Worm (Caenorhabditis elegans): ENCODE measurements around the gene C44H4.6.

Gene C44H4.6

ce11 chrX:14589051-14589736, 10.0 kb downstream of the C44H4.6 start, which contains the start of the genes C44H4.4 and tap-1:
C44H4.4 (minus strand) TSS chrX:14589101.
tap-1 (plus strand) TSS chrX:14589624.
- no peak for TF ChIP-seq W03F9.2 (tag; optimal IDR thresholded peaks at IDR 0.05)
- no peak for TF ChIP-seq dao-5 (tag; optimal IDR thresholded peaks at IDR 0.05)
- TF ChIP-seq him-1 (tag; optimal IDR thresholded peaks at IDR 0.05), result no peak

ce11 chrX:14584335-14584734, 14.8 kb downstream of the C44H4.6 start:
- TF ChIP-seq dao-5 (tag; optimal IDR thresholded peaks at IDR 0.05) (no peak), him-1 (tag; optimal IDR thresholded peaks at IDR 0.05) (no peak), W03F9.2 (tag; optimal IDR thresholded peaks at IDR 0.05) (no peak)

- TF ChIP-seq dao-5 (tag; optimal IDR thresholded peaks at IDR 0.05), result no peak
- no peak for TF ChIP-seq him-1 (tag; optimal IDR thresholded peaks at IDR 0.05)
- no peak for TF ChIP-seq W03F9.2 (tag; optimal IDR thresholded peaks at IDR 0.05)
These were observed 17.7 kb downstream of the C44H4.6 start, which contains the start of gene sym-1 for ce11 chrX:14581429-14581828. sym-1 (plus strand) TSS chrX:14581622.

- TF ChIP-seq him-1 (tag; optimal IDR thresholded peaks at IDR 0.05), result no peak
- no peak for TF ChIP-seq W03F9.2 (tag; optimal IDR thresholded peaks at IDR 0.05)
- TF ChIP-seq dao-5 (tag; optimal IDR thresholded peaks at IDR 0.05), result no peak
These were observed 18.3 kb downstream of the C44H4.6 start for ce11 chrX:14580853-14581252.

- TF ChIP-seq W03F9.2 (tag; optimal IDR thresholded peaks at IDR 0.05) (no peak), him-1 (tag; optimal IDR thresholded peaks at IDR 0.05) (no peak), dao-5 (tag; optimal IDR thresholded peaks at IDR 0.05) (no peak)
These were observed 21.5 kb downstream of the C44H4.6 start, which contains the start of gene let-4 for ce11 chrX:14577579-14578127. let-4 (plus strand) TSS chrX:14577935.

ce11 chrX:14575920-14576319, 23.2 kb downstream of the C44H4.6 start:
- no peak for TF ChIP-seq W03F9.2 (tag; optimal IDR thresholded peaks at IDR 0.05)
- no peak for TF ChIP-seq him-1 (tag; optimal IDR thresholded peaks at IDR 0.05)
- no peak for TF ChIP-seq dao-5 (tag; optimal IDR thresholded peaks at IDR 0.05)

- no peak for TF ChIP-seq dao-5 (tag; optimal IDR thresholded peaks at IDR 0.05)
- TF ChIP-seq him-1 (tag; optimal IDR thresholded peaks at IDR 0.05), result no peak
- TF ChIP-seq W03F9.2 (tag; optimal IDR thresholded peaks at IDR 0.05), result no peak
These were observed 26.7 kb downstream of the C44H4.6 start, which contains the start of gene lron-1 for ce11 chrX:14572419-14572818. lron-1 (plus strand) TSS chrX:14572719.

ce11 chrX:14571277-14571676, 27.9 kb downstream of the C44H4.6 start:
- TF ChIP-seq dao-5 (tag; optimal IDR thresholded peaks at IDR 0.05) (no peak), him-1 (tag; optimal IDR thresholded peaks at IDR 0.05) (no peak)

ce11 chrX:14568258-14568763, 30.8 kb downstream of the C44H4.6 start:
- no peak for TF ChIP-seq him-1 (tag; optimal IDR thresholded peaks at IDR 0.05)
- TF ChIP-seq W03F9.2 (tag; optimal IDR thresholded peaks at IDR 0.05), result no peak
- no peak for TF ChIP-seq dao-5 (tag; optimal IDR thresholded peaks at IDR 0.05)

ce11 chrX:14566047-14566446, 33.1 kb downstream of the C44H4.6 start:
- no peak for TF ChIP-seq dao-5 (tag; optimal IDR thresholded peaks at IDR 0.05)
- no peak for TF ChIP-seq him-1 (tag; optimal IDR thresholded peaks at IDR 0.05)
- no peak for TF ChIP-seq W03F9.2 (tag; optimal IDR thresholded peaks at IDR 0.05)

ce11 chrX:14565245-14565644, 33.9 kb downstream of the C44H4.6 start:
- TF ChIP-seq W03F9.2 (tag; optimal IDR thresholded peaks at IDR 0.05), result no peak
- no peak for TF ChIP-seq dao-5 (tag; optimal IDR thresholded peaks at IDR 0.05)
- TF ChIP-seq him-1 (tag; optimal IDR thresholded peaks at IDR 0.05), result no peak

ce11 chrX:14563818-14564217, 35.3 kb downstream of the C44H4.6 start:
- TF ChIP-seq dao-5 (tag; optimal IDR thresholded peaks at IDR 0.05) (no peak), W03F9.2 (tag; optimal IDR thresholded peaks at IDR 0.05) (no peak), him-1 (tag; optimal IDR thresholded peaks at IDR 0.05) (no peak)

- TF ChIP-seq dao-5 (tag; optimal IDR thresholded peaks at IDR 0.05) (no peak), him-1 (tag; optimal IDR thresholded peaks at IDR 0.05) (no peak), W03F9.2 (tag; optimal IDR thresholded peaks at IDR 0.05) (no peak)
These were observed 36.7 kb downstream of the C44H4.6 start for ce11 chrX:14562286-14563086.

All from whole organism, L4/young adult.